Worm (Caenorhabditis elegans) whole organism, mixed stage, embryonic: Measurements from ENCODE around the gene seb-3.

Experiments used
- M03D4.4 ChIP-seq: sonication (generic microtip); optimal IDR thresholded peaks from 2 replicates; lab custom pipeline; 2017; ENCODE audit warnings: mild to moderate bottlenecking, missing genetic modification characterization, missing compliant biosample characterization
- ceh-39 ChIP-seq: fragments of 150-350 bp; optimal IDR thresholded peaks from 2 replicates; lab custom pipeline; 2014; ENCODE audit warnings: missing biosample characterization, missing genetic modification characterization
- ceh-83 ChIP-seq: fragments of 200-800 bp; sonication (Bioruptor generic); optimal IDR thresholded peaks from 2 replicates; lab custom pipeline; 2018; ENCODE audit warnings: mild to moderate bottlenecking, missing genetic modification characterization, missing compliant biosample characterization
- ces-1 ChIP-seq: fragments of 150-350 bp; optimal IDR thresholded peaks from 2 replicates; lab custom pipeline; 2014; ENCODE audit warnings: missing biosample characterization, missing genetic modification reagents, missing genetic modification characterization
- drap-1 ChIP-seq: fragments of 200-800 bp; sonication (Bioruptor generic); optimal IDR thresholded peaks from 3 replicates; lab custom pipeline; 2018; ENCODE audit warnings: mild to moderate bottlenecking, missing genetic modification characterization, missing compliant biosample characterization
- elt-1 ChIP-seq: sonication (generic microtip); optimal IDR thresholded peaks from 2 replicates; lab custom pipeline; 2017; ENCODE audit warnings: missing genetic modification characterization, mild to moderate bottlenecking, missing compliant biosample characterization, antibody characterized with exemption, moderate library complexity, borderline replicate concordance; ENCODE audit not compliant: insufficient read depth
- flh-1 ChIP-seq: fragments of 200-800 bp; sonication (Bioruptor generic); optimal IDR thresholded peaks from 2 replicates; lab custom pipeline; 2018; ENCODE audit warnings: mild to moderate bottlenecking, missing genetic modification characterization, moderate library complexity, missing compliant biosample characterization
- ham-2 ChIP-seq: fragments of 200-800 bp; sonication (Bioruptor generic); optimal IDR thresholded peaks from 2 replicates; lab custom pipeline; 2018; ENCODE audit warnings: mild to moderate bottlenecking, missing genetic modification characterization, missing compliant biosample characterization
- hlh-1 ChIP-seq: fragments of 150-350 bp; optimal IDR thresholded peaks from 2 replicates; lab custom pipeline; 2014; ENCODE audit warnings: missing biosample characterization, missing genetic modification reagents, missing genetic modification characterization
- lin-13 ChIP-seq: fragments of 150-350 bp; optimal IDR thresholded peaks from 2 replicates; lab custom pipeline; 2014; ENCODE audit warnings: missing biosample characterization, missing genetic modification characterization
- lin-32 ChIP-seq: fragments of 200-800 bp; sonication (Bioruptor generic); optimal IDR thresholded peaks from 2 replicates; lab custom pipeline; 2018; ENCODE audit warnings: mild to moderate bottlenecking, missing genetic modification characterization, missing compliant biosample characterization
- mab-5 ChIP-seq: fragments of 150-350 bp; optimal IDR thresholded peaks from 2 replicates; lab custom pipeline; 2014; ENCODE audit warnings: missing biosample characterization, missing genetic modification characterization
- pha-4 ChIP-seq: fragments of 150-350 bp; optimal IDR thresholded peaks from 2 replicates; lab custom pipeline; 2018; ENCODE audit warnings: missing biosample characterization, missing genetic modification reagents, missing genetic modification characterization
- snpc-4 ChIP-seq: fragments of 150-350 bp; optimal IDR thresholded peaks from 2 replicates; lab custom pipeline; 2014; ENCODE audit warnings: missing biosample characterization, missing genetic modification characterization
- unc-39 ChIP-seq: fragments of 150-350 bp; optimal IDR thresholded peaks from 2 replicates; lab custom pipeline; 2014; ENCODE audit warnings: missing biosample characterization, missing genetic modification characterization
- unc-62 ChIP-seq: fragments of 150-350 bp; optimal IDR thresholded peaks from 2 replicates; lab custom pipeline; 2014; ENCODE audit warnings: missing biosample characterization, missing genetic modification reagents, missing genetic modification characterization

seb-3 gene

DNA sequence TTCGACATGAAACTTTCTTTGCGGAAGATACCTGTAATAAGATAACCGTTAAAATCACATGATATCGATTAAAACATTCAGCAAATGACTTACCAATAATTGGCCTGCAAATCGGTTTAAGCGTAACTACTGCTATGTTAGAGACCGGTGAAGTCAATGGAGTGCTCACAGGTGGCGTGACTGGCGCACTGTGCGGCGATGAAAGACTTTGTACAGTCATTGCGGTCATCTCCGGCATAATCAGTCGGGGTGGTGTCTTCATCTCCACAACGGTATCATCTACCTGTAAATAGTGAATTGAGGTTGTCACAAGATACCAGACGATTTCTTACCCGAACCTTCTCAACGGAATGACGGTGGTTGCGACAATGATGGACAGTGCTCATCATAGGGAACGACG, 50.8 kb downstream of the seb-3 start:
- TF ChIP-seq flh-1 (GFP tag; lab: Kevin White, UChicago) (no peak), mab-5 (tag; lab: Kevin White, UChicago) (no peak), snpc-4 (tag; lab: Kevin White, UChicago) (no peak), ceh-83 (no peak), hlh-1 (tag; lab: Kevin White, UChicago) (no peak), drap-1 (no peak)

DNA sequence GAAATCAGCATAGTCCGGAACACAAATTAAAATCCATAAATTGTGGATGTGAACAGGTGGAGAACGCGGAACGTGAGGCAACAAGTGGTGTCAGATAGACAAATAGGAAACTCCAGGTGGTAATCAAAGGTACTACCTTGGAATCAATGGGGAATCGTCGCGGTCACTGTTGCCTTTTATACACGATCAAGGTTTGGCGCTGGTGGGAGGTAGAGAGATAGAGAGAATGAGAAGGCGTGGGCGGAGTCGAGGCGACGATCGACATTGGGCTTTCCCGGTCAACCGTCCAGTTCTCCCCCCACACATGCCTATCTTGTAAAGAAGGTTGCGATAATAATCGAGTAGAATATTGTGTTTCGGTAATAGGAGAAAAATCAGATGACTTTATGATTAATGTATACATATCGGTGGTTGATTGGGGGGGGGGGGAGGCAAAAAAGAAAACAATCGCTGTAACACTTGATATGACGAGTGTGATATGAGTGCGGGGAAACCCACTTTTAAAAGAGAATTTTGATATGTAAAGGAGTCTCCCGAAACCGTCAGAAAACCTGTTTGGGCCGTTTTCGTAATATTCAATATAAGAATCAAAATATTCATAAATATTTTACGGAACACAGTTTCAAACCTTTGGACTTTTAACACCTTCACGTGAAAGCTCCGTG, 51.6 kb downstream of the seb-3 start, which contains the start of the genes H40L08.8, H40L08.2 and H40L08.7:
Gene H40L08.8 (minus strand): TSS at position 37 of the 665 bp plus-strand sequence.
Gene H40L08.2 (minus strand): TSS at position 148 of the 665 bp plus-strand sequence.
Gene H40L08.7 (minus strand): TSS at position 148 of the 665 bp plus-strand sequence.
- peak; percentile 38 for TF ChIP-seq ham-2 (GFP tag; lab: Kevin White, UChicago)
- no peak for TF ChIP-seq ces-1 (GFP tag; lab: Kevin White, UChicago)

ce11 chrX:15078276-15078675, 52.2 kb downstream of the seb-3 start:
- no peak for TF ChIP-seq unc-62
- TF ChIP-seq drap-1 = no peak
- TF ChIP-seq unc-39 (tag; lab: Kevin White, UChicago) = no peak
- TF ChIP-seq lin-32 (GFP tag; lab: Kevin White, UChicago) = no peak

ce11 chrX:15079406-15079805, 53.3 kb downstream of the seb-3 start:
- TF ChIP-seq drap-1 (no peak), unc-39 (tag; lab: Kevin White, UChicago) (no peak), ham-2 (GFP tag; lab: Kevin White, UChicago) (no peak), lin-13 (tag; lab: Kevin White, UChicago) (no peak), ceh-83 (no peak), elt-1 (tag; lab: Kevin White, UChicago) (no peak), M03D4.4 (tag; lab: Kevin White, UChicago) (no peak), ceh-39 (no peak), pha-4 (tag; lab: Kevin White, UChicago) (no peak)
